Worm (Caenorhabditis elegans) whole organism, mixed stage, embryonic: ENCODE data around the gene R08A2.7.

Experiments
- elt-3 ChIP-seq: fragments of 150-350 bp; optimal IDR thresholded peaks from 2 replicates; lab custom pipeline; 2014; ENCODE audit warnings: missing biosample characterization, missing genetic modification characterization
- ham-2 ChIP-seq: fragments of 200-800 bp; sonication (Bioruptor generic); optimal IDR thresholded peaks from 2 replicates; lab custom pipeline; 2018; ENCODE audit warnings: mild to moderate bottlenecking, missing genetic modification characterization, missing compliant biosample characterization
- mep-1 ChIP-seq: fragments of 150-350 bp; optimal IDR thresholded peaks from 2 replicates; lab custom pipeline; 2017; ENCODE audit warnings: missing biosample characterization, missing genetic modification reagents, missing genetic modification characterization, inconsistent platforms
- nhr-237 ChIP-seq: fragments of 150-350 bp; optimal IDR thresholded peaks from 2 replicates; lab custom pipeline; 2014; ENCODE audit warnings: missing biosample characterization, missing genetic modification characterization
- nhr-28 ChIP-seq: fragments of 150-350 bp; optimal IDR thresholded peaks from 2 replicates; lab custom pipeline; 2014; ENCODE audit warnings: missing biosample characterization, missing genetic modification characterization
- unc-62 ChIP-seq: fragments of 150-350 bp; optimal IDR thresholded peaks from 2 replicates; lab custom pipeline; 2014; ENCODE audit warnings: missing biosample characterization, missing genetic modification reagents, missing genetic modification characterization

- TF ChIP-seq nhr-28 (tag; lab: Kevin White, UChicago) = no peak
- TF ChIP-seq nhr-237 (tag; lab: Kevin White, UChicago) = no peak
- TF ChIP-seq unc-62 (GFP tag; lab: Kevin White, UChicago) = no peak
- no peak for TF ChIP-seq mep-1 (tag; lab: Kevin White, UChicago)
- no peak for TF ChIP-seq ham-2
- TF ChIP-seq elt-3 = no peak
Observed at ce11 chrV:14729343-14729742, 6.2 kb downstream of the R08A2.7 start, which contains the start of gene oig-3.
